Worm (Caenorhabditis elegans) whole organism, midembryonic: ENCODE results near the gene T25G12.11.

Experiments
- T22C8.4 ChIP-seq: fragments of 200-800 bp; sonication (Bioruptor generic); IDR thresholded peaks from 2 replicates; pipeline ENCODE4 v1.3.6; 2022; ENCODE audit warnings: missing genetic modification characterization, missing compliant biosample characterization
- flt-1 ChIP-seq: fragments of 200-800 bp; sonication (Bioruptor generic); IDR thresholded peaks from 2 replicates; pipeline ENCODE4 v1.3.6; 2022; ENCODE audit warnings: missing genetic modification characterization, missing compliant biosample characterization
- klf-2 ChIP-seq: fragments of 200-800 bp; sonication (Bioruptor generic); conservative IDR thresholded peaks from 2 replicates; pipeline ENCODE4 v1.3.6; 2022; ENCODE audit warnings: missing genetic modification reagents, missing genetic modification characterization, missing compliant biosample characterization
- tab-1 ChIP-seq: fragments of 200-800 bp; sonication (Bioruptor generic); IDR thresholded peaks from 2 replicates; pipeline ENCODE4 v1.3.6; 2022; ENCODE audit warnings: missing genetic modification characterization, missing compliant biosample characterization
- ztf-23 ChIP-seq: fragments of 200-800 bp; sonication (Bioruptor generic); IDR thresholded peaks from 2 replicates; pipeline ENCODE4 v1.3.6; 2022; ENCODE audit warnings: missing genetic modification reagents, missing genetic modification characterization, missing compliant biosample characterization

ce11 chrX:17195080-17195479 lies 42.3 kb downstream of the T25G12.11 start, which contains the start of gene B0302.5:
- TF ChIP-seq ztf-23 (GFP tag; lab: Robert Waterston, UW): no peak
- TF ChIP-seq klf-2: no peak
- TF ChIP-seq flt-1 (GFP tag; lab: Robert Waterston, UW): no peak
- no peak for TF ChIP-seq tab-1
- TF ChIP-seq T22C8.4: no peak
